Worm (Caenorhabditis elegans) whole organism, L4/young adult: ENCODE measurements around the gene F26G1.10.

Experiments
- W03F9.2 ChIP-seq: fragments of 150-350 bp; optimal IDR thresholded peaks from 2 replicates; lab custom pipeline; 2014; ENCODE audit warnings: missing biosample characterization, missing genetic modification characterization
- him-1 ChIP-seq: sonication (generic microtip); optimal IDR thresholded peaks from 2 replicates; lab custom pipeline; 2016; ENCODE audit warnings: missing genotype, missing genetic modification reagents, missing genetic modification characterization, missing compliant biosample characterization

DNA sequence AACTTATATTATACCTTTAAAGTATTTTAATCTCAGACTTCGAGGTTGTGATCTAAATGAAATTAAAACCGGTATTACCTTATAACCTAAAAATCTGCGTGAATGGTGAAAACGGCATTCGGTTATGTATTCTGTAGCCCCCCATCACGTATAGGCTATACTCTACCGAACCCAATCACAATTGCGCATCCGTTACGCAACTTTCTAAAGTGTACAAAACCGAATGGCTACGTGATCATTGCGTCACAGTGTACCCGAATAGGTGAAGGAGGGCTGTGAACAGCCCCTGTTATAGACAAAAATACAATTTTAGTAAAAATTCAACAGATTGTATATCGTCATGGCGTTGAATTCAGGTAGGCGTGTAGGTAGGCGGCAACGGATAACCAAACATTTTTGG lies 48.4 kb downstream of the F26G1.10 start:
- TF ChIP-seq W03F9.2, result no peak
- TF ChIP-seq him-1, result no peak
